Fruit fly (Drosophila melanogaster) whole organism, embryonic: ENCODE results near the gene CG10863.
A peak's percentile ranks its signal among the peaks of the same experiment; 100 is the strongest.

Source experiments
- Atf6 ChIP-seq: fragments of 200-800 bp; sonication (Bioruptor generic); IDR thresholded peaks from 2 replicates; pipeline ENCODE4 v1.3.6; 2022; ENCODE audit warnings: missing biosample characterization, missing genetic modification characterization
- B-H1 ChIP-seq: fragments of 200-800 bp; sonication (Bioruptor generic); IDR thresholded peaks from 3 replicates; pipeline ENCODE4 v1.3.6; 2022; ENCODE audit warnings: missing biosample characterization, missing genetic modification characterization
- CG10147 ChIP-seq: fragments of 200-800 bp; sonication (Bioruptor generic); optimal IDR thresholded peaks from 2 replicates; lab custom pipeline; 2019; ENCODE audit warnings: missing biosample characterization, mild to moderate bottlenecking, missing genetic modification characterization, moderate library complexity
- CG10209 ChIP-seq: fragments of 200-800 bp; sonication (Bioruptor generic); optimal IDR thresholded peaks from 3 replicates; lab custom pipeline; 2017; ENCODE audit warnings: missing biosample characterization, mild to moderate bottlenecking, missing genetic modification characterization, missing genetic modification reagents
- CG10565 ChIP-seq: fragments of 200-800 bp; sonication (Bioruptor generic); optimal IDR thresholded peaks from 3 replicates; lab custom pipeline; 2016; ENCODE audit warnings: missing biosample characterization, mild to moderate bottlenecking, missing genetic modification characterization
- CG12104 ChIP-seq: fragments of 200-800 bp; sonication (Bioruptor generic); optimal IDR thresholded peaks from 3 replicates; lab custom pipeline; 2016; ENCODE audit warnings: missing biosample characterization, missing genetic modification characterization
- CG12299 ChIP-seq: fragments of 200-800 bp; sonication (Bioruptor generic); optimal IDR thresholded peaks from 2 replicates; lab custom pipeline; 2018; ENCODE audit warnings: missing biosample characterization, mild to moderate bottlenecking, missing genetic modification characterization
- CG16779 ChIP-seq: fragments of 200-800 bp; sonication (Bioruptor generic); IDR thresholded peaks from 2 replicates; pipeline ENCODE4 v1.3.6; 2022; ENCODE audit warnings: missing biosample characterization, missing genetic modification characterization
- CG17612 ChIP-seq: fragments of 200-800 bp; sonication (Bioruptor generic); IDR thresholded peaks from 2 replicates; pipeline ENCODE4 v1.3.6; 2022; ENCODE audit warnings: missing biosample characterization, missing genetic modification characterization
- CG18764 ChIP-seq: fragments of 200-800 bp; sonication (Bioruptor generic); optimal IDR thresholded peaks from 3 replicates; lab custom pipeline; 2016; ENCODE audit warnings: missing biosample characterization, missing genetic modification characterization
- CG2120 ChIP-seq: fragments of 200-800 bp; sonication (Bioruptor generic); optimal IDR thresholded peaks from 3 replicates; lab custom pipeline; 2016; ENCODE audit warnings: missing biosample characterization, missing genetic modification characterization
- CG2889 ChIP-seq: fragments of 200-800 bp; sonication (Bioruptor generic); IDR thresholded peaks from 3 replicates; pipeline ENCODE4 v1.3.6; 2022; ENCODE audit warnings: missing biosample characterization, missing genetic modification characterization
- CG30020 ChIP-seq: fragments of 200-800 bp; optimal IDR thresholded peaks from 2 replicates; lab custom pipeline; 2019; ENCODE audit warnings: missing biosample characterization, mild to moderate bottlenecking, missing genetic modification characterization, moderate library complexity
- CG33213 ChIP-seq: fragments of 200-800 bp; sonication (Bioruptor generic); optimal IDR thresholded peaks from 3 replicates; lab custom pipeline; 2016; ENCODE audit warnings: missing biosample characterization, missing genetic modification characterization
- CG3726 ChIP-seq: fragments of 200-800 bp; sonication (Bioruptor generic); IDR thresholded peaks from 3 replicates; pipeline ENCODE4, ENCODE4 v1.3.6; 2022; ENCODE audit warnings: missing biosample characterization, missing genetic modification characterization
- CG4404 ChIP-seq: fragments of 200-800 bp; sonication (Bioruptor generic); IDR thresholded peaks from 2 replicates; pipeline ENCODE4 v1.3.6; 2022; ENCODE audit warnings: missing biosample characterization, missing genetic modification characterization
- CG4707 ChIP-seq: fragments of 200-800 bp; sonication (Bioruptor generic); optimal IDR thresholded peaks from 2 replicates; lab custom pipeline; 2018; ENCODE audit warnings: missing biosample characterization, mild to moderate bottlenecking, missing genetic modification characterization, moderate library complexity
- CG5953 ChIP-seq: fragments of 200-800 bp; sonication (Bioruptor generic); IDR thresholded peaks from 2 replicates; pipeline ENCODE4 v1.3.6; 2022; ENCODE audit warnings: missing biosample characterization, missing genetic modification characterization
- CG7839 ChIP-seq: fragments of 200-800 bp; sonication (Bioruptor generic); optimal IDR thresholded peaks from 3 replicates; lab custom pipeline; 2018; ENCODE audit warnings: missing biosample characterization, mild to moderate bottlenecking, missing genetic modification characterization, moderate library complexity
- CG8765 ChIP-seq: fragments of 200-800 bp; sonication (Bioruptor generic); IDR thresholded peaks from 2 replicates; pipeline ENCODE4 v1.3.6; 2022; ENCODE audit warnings: missing biosample characterization, missing genetic modification characterization
- CG8924 ChIP-seq: fragments of 200-800 bp; optimal IDR thresholded peaks from 3 replicates; lab custom pipeline; 2019; ENCODE audit warnings: missing biosample characterization, mild to moderate bottlenecking, missing genetic modification characterization, moderate library complexity
- CG9932 ChIP-seq: fragments of 200-800 bp; sonication (Bioruptor generic); IDR thresholded peaks from 2 replicates; pipeline ENCODE4 v1.3.6; 2022; ENCODE audit warnings: missing biosample characterization, missing genetic modification characterization
- Camta ChIP-seq: fragments of 200-800 bp; sonication (Bioruptor generic); optimal IDR thresholded peaks from 2 replicates; lab custom pipeline; 2016; ENCODE audit warnings: missing biosample characterization, missing genetic modification characterization
- Dek ChIP-seq: fragments of 200-800 bp; sonication (Bioruptor generic); optimal IDR thresholded peaks from 3 replicates; lab custom pipeline; 2019; ENCODE audit warnings: missing biosample characterization, mild to moderate bottlenecking, missing genetic modification characterization, moderate library complexity
- Dip2 ChIP-seq: fragments of 200-800 bp; sonication (Bioruptor generic); IDR thresholded peaks from 2 replicates; pipeline ENCODE4 v1.3.6; 2022; ENCODE audit warnings: missing biosample characterization, missing genetic modification characterization
- E2f1 ChIP-seq: fragments of 200-800 bp; sonication (Bioruptor generic); IDR thresholded peaks from 2 replicates; pipeline ENCODE4 v1.3.6; 2022; ENCODE audit warnings: missing biosample characterization, missing genetic modification characterization
- Hr51 ChIP-seq, 2 experiments: fragments of 200-800 bp; sonication (Bioruptor generic); optimal IDR thresholded peaks; 2 replicates in 1 of 2; 3 replicates in 1 of 2; lab custom pipeline; 2016 to 2018; ENCODE audit warnings: missing biosample characterization in 2 of 2, missing genetic modification characterization in 2 of 2, mild to moderate bottlenecking in 1 of 2, moderate library complexity in 1 of 2
- Lhr ChIP-seq: fragments of 200-800 bp; sonication (Bioruptor generic); optimal IDR thresholded peaks from 3 replicates; lab custom pipeline; 2017; ENCODE audit warnings: mild to moderate bottlenecking, missing biosample characterization, missing genetic modification reagents, missing genetic modification characterization
- MESR4 ChIP-seq: fragments of 200-800 bp; sonication (Bioruptor generic); optimal IDR thresholded peaks from 2 replicates; lab custom pipeline; 2018; ENCODE audit warnings: missing biosample characterization, mild to moderate bottlenecking, missing genetic modification characterization, moderate library complexity
- Oaz ChIP-seq: fragments of 200-800 bp; sonication (Bioruptor generic); IDR thresholded peaks from 2 replicates; pipeline ENCODE4 v1.3.6; 2022; ENCODE audit warnings: missing biosample characterization, missing genetic modification characterization
- Oli ChIP-seq: fragments of 200-800 bp; sonication (Bioruptor generic); optimal IDR thresholded peaks from 2 replicates; lab custom pipeline; 2018; ENCODE audit warnings: missing biosample characterization, mild to moderate bottlenecking, missing genetic modification characterization, moderate library complexity
- Rx ChIP-seq: fragments of 200-800 bp; sonication (Bioruptor generic); IDR thresholded peaks from 2 replicates; pipeline ENCODE4 v1.3.6; 2022; ENCODE audit warnings: missing biosample characterization, missing genetic modification characterization
- Taf1 ChIP-seq: fragments of 200-800 bp; sonication (Bioruptor generic); IDR thresholded peaks from 2 replicates; pipeline ENCODE4 v1.3.6; 2022; ENCODE audit warnings: missing biosample characterization, missing genetic modification characterization
- az2 ChIP-seq: fragments of 200-800 bp; sonication (Bioruptor generic); optimal IDR thresholded peaks from 3 replicates; lab custom pipeline; 2016; ENCODE audit warnings: missing biosample characterization, missing genetic modification characterization
- bowl ChIP-seq: fragments of 200-800 bp; sonication (Bioruptor generic); IDR thresholded peaks from 2 replicates; pipeline ENCODE4 v1.3.6; 2022; ENCODE audit warnings: missing biosample characterization, missing genetic modification characterization
- chif ChIP-seq, 2 experiments: fragments of 200-800 bp; sonication (Bioruptor generic); optimal IDR thresholded peaks; 3 replicates each; lab custom pipeline; 2016; ENCODE audit warnings: missing biosample characterization in 2 of 2, missing genetic modification characterization in 2 of 2
- dysf ChIP-seq: fragments of 200-800 bp; sonication (Bioruptor generic); IDR thresholded peaks from 3 replicates; pipeline ENCODE4 v1.3.6; 2022; ENCODE audit warnings: missing biosample characterization, missing genetic modification characterization
- gce ChIP-seq: fragments of 200-800 bp; sonication (Bioruptor generic); IDR thresholded peaks from 3 replicates; pipeline ENCODE4 v1.3.6; 2022; ENCODE audit warnings: missing biosample characterization, missing genetic modification characterization
- gcm2 ChIP-seq: fragments of 200-800 bp; sonication (Bioruptor generic); optimal IDR thresholded peaks from 2 replicates; lab custom pipeline; 2016; ENCODE audit warnings: missing biosample characterization, missing genetic modification characterization
- gfzf ChIP-seq: fragments of 200-800 bp; sonication (Bioruptor generic); optimal IDR thresholded peaks from 2 replicates; lab custom pipeline; 2016; ENCODE audit warnings: missing biosample characterization, mild to moderate bottlenecking, missing genetic modification characterization, moderate library complexity
- gro ChIP-seq: fragments of 200-800 bp; sonication (Bioruptor generic); optimal IDR thresholded peaks from 2 replicates; lab custom pipeline; 2016; ENCODE audit warnings: missing biosample characterization, missing genetic modification characterization
- gsb-n ChIP-seq: fragments of 200-800 bp; sonication (Bioruptor generic); optimal IDR thresholded peaks from 3 replicates; lab custom pipeline; 2018; ENCODE audit warnings: missing biosample characterization, mild to moderate bottlenecking, missing genetic modification characterization
- jigr1 ChIP-seq: fragments of 200-800 bp; sonication (Bioruptor generic); IDR thresholded peaks from 3 replicates; pipeline ENCODE4 v1.3.6; 2022; ENCODE audit warnings: missing biosample characterization, missing genetic modification characterization
- lov ChIP-seq, 2 experiments: fragments of 200-800 bp in 1 of 2; fragments of >200 bp in 1 of 2; sonication (Bioruptor generic) in 1 of 2; IDR thresholded peaks in 1 of 2; optimal IDR thresholded peaks in 1 of 2; 2 replicates in 1 of 2; 3 replicates in 1 of 2; pipeline versions ENCODE4 v1.3.6 to Lab custom; 2017 to 2022; ENCODE audit warnings: missing biosample characterization in 1 of 2, missing genetic modification characterization in 1 of 2
- maf-S ChIP-seq: fragments of 200-800 bp; sonication (Bioruptor generic); optimal IDR thresholded peaks from 2 replicates; lab custom pipeline; 2016; ENCODE audit warnings: missing biosample characterization, missing genetic modification characterization
- odd ChIP-seq: fragments of 200-800 bp; sonication (Bioruptor generic); optimal IDR thresholded peaks from 2 replicates; lab custom pipeline; 2017; ENCODE audit warnings: missing biosample characterization, mild to moderate bottlenecking, missing genetic modification characterization
- run ChIP-seq: fragments of 200-800 bp; sonication (Bioruptor generic); optimal IDR thresholded peaks from 3 replicates; lab custom pipeline; 2018; ENCODE audit warnings: missing biosample characterization, mild to moderate bottlenecking, missing genetic modification characterization
- sd ChIP-seq: fragments of 200-800 bp; sonication (Bioruptor generic); optimal IDR thresholded peaks from 3 replicates; lab custom pipeline; 2018; ENCODE audit warnings: missing biosample characterization, mild to moderate bottlenecking, missing genetic modification characterization, moderate library complexity
- slp2 ChIP-seq: fragments of 200-800 bp; sonication (Bioruptor generic); optimal IDR thresholded peaks from 2 replicates; lab custom pipeline; 2016; ENCODE audit warnings: missing biosample characterization, missing genetic modification characterization
- sug ChIP-seq: fragments of 200-800 bp; optimal IDR thresholded peaks from 2 replicates; lab custom pipeline; 2019; ENCODE audit warnings: missing biosample characterization, mild to moderate bottlenecking, missing genetic modification characterization, moderate library complexity

Gene CG10863

DNA sequence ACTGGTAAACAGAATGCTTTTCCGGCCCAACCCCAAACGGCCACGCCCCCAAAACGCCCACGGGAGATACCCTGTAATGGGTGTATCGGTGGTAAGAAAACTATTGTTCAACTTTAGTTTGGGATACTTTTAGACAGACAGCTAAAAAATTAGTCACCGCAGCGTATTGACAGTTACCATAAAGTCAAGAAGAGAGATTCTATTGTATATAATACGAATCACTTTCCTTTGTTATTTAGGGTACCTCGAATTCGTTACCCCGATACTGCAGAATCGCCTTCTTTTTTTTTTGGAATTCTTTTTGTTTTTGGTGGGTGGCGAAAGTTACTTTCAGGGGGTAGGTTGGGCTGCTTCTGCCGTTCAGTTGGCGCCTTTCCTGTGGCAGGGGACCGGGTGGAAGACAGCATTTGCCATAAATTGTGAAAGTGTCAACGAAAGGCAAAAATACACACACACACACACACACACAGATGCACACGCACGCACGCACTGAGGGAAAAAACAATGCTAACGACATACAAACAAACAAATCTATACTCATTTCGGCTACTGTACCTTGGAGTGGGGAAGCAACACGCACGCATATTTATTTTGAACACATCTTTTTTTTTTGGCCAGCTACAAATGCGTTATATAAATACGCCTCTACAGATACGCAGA is 28.2 kb upstream of the CG10863 start:
- no peak for TF ChIP-seq gsb-n (tag; lab: Kevin White, UChicago)
- peak; percentile 76 for TF ChIP-seq CG2120 (GFP tag; lab: Kevin White, UChicago)
- no peak for TF ChIP-seq slp2 (GFP tag; lab: Kevin White, UChicago)
- TF ChIP-seq CG5953 (GFP tag; lab: Robert Waterston, UW): no peak
- peak; percentile 44; the same call in 1 of the 2 replicates for TF ChIP-seq Atf6 (GFP tag; lab: Robert Waterston, UW)
- TF ChIP-seq CG33213 (GFP tag; lab: Kevin White, UChicago): no peak
- no peak for TF ChIP-seq CG18764 (GFP tag; lab: Kevin White, UChicago)
- TF ChIP-seq B-H1 (GFP tag; lab: Robert Waterston, UW): no peak
- no peak for TF ChIP-seq CG12299
- peak; percentile 14 for TF ChIP-seq Dek (tag; lab: Kevin White, UChicago)
- no peak for TF ChIP-seq CG4404 (GFP tag; lab: Robert Waterston, UW)
- TF ChIP-seq Taf1 (GFP tag; lab: Robert Waterston, UW): no peak
- TF ChIP-seq CG7839 (tag; lab: Kevin White, UChicago): peak; percentile 71
- no peak for TF ChIP-seq Lhr (GFP tag; lab: Kevin White, UChicago)
- TF ChIP-seq dysf: peak; percentile 64; the same call in 2 of the 3 replicates
- TF ChIP-seq sd: peak; percentile 10
- peak; percentile 11 for TF ChIP-seq sug
- TF ChIP-seq MESR4 (GFP tag; lab: Kevin White, UChicago): no peak
- TF ChIP-seq Rx: no peak
- peak; percentile 50 for TF ChIP-seq Oli
- no peak for TF ChIP-seq Oaz (GFP tag; lab: Robert Waterston, UW)
- TF ChIP-seq CG10209 (GFP tag; lab: Kevin White, UChicago): peak; percentile 35
- TF ChIP-seq CG8765 (GFP tag; lab: Robert Waterston, UW): no peak
- TF ChIP-seq jigr1 (GFP tag; lab: Robert Waterston, UW): no peak
- no peak for TF ChIP-seq gcm2
- 0 out of 2 replicates have a peak, but pooled peaks have one; percentile 22 for TF ChIP-seq E2f1
- TF ChIP-seq CG3726 (GFP tag; lab: Robert Waterston, UW): no peak
- no peak; the same call in 1 of the 2 replicates for TF ChIP-seq CG9932 (GFP tag; lab: Robert Waterston, UW)
- TF ChIP-seq Hr51 (GFP tag; optimal IDR thresholded peaks at IDR 0.05; lab: Kevin White, UChicago): peak in 1 of 2 experiments; percentile 65
- peak; percentile 38 for TF ChIP-seq CG8924 (tag; lab: Kevin White, UChicago)
- TF ChIP-seq run (tag; lab: Kevin White, UChicago): no peak
- no peak for TF ChIP-seq bowl
- TF ChIP-seq CG16779: no peak
- TF ChIP-seq CG10565 (GFP tag; lab: Kevin White, UChicago): no peak
- TF ChIP-seq lov (optimal IDR thresholded peaks at IDR 0.05; lab: Kevin White, UChicago): no peak
- TF ChIP-seq lov (GFP tag; IDR thresholded peaks at IDR 0.05; lab: Robert Waterston, UW): no peak
- TF ChIP-seq CG10147 (GFP tag; lab: Kevin White, UChicago): no peak
- no peak for TF ChIP-seq CG17612 (GFP tag; lab: Robert Waterston, UW)
- TF ChIP-seq gfzf (GFP tag; lab: Kevin White, UChicago): no peak
- TF ChIP-seq CG4707 (GFP tag; lab: Kevin White, UChicago): no peak
- peak; percentile 3 for TF ChIP-seq Camta (GFP tag; lab: Kevin White, UChicago)
- 0 out of 3 replicates have a peak, but pooled peaks have one; percentile 18 for TF ChIP-seq gce (GFP tag; lab: Robert Waterston, UW)
- TF ChIP-seq gro (GFP tag; lab: Kevin White, UChicago): peak; percentile 6
- no peak for TF ChIP-seq maf-S (GFP tag; lab: Kevin White, UChicago)
- TF ChIP-seq odd (GFP tag; lab: Kevin White, UChicago): no peak
- no peak for TF ChIP-seq CG2889 (GFP tag; lab: Robert Waterston, UW)
- peak; percentile 29 for TF ChIP-seq az2 (GFP tag; lab: Kevin White, UChicago)
- no peak for TF ChIP-seq CG30020 (tag; lab: Kevin White, UChicago)
- no peak for TF ChIP-seq Dip2 (GFP tag; lab: Robert Waterston, UW)
- peak; percentile 6 to 16 for TF ChIP-seq chif (GFP tag; optimal IDR thresholded peaks at IDR 0.05; lab: Kevin White, UChicago)
- TF ChIP-seq CG12104 (GFP tag; lab: Kevin White, UChicago): no peak
